Fruit fly (Drosophila melanogaster): ENCODE results near the gene PolG1.

dm6 chr2L:13803805-13804560, 23.6 kb downstream of the PolG1 start:
- TF ChIP-seq CG7045 (GFP tag; optimal IDR thresholded peaks at IDR 0.05) (no peak), CG11617 (GFP tag; optimal IDR thresholded peaks at IDR 0.05) (no peak)
